Fruit fly (Drosophila melanogaster): Measurements from ENCODE around the gene CG12316.

DNA sequence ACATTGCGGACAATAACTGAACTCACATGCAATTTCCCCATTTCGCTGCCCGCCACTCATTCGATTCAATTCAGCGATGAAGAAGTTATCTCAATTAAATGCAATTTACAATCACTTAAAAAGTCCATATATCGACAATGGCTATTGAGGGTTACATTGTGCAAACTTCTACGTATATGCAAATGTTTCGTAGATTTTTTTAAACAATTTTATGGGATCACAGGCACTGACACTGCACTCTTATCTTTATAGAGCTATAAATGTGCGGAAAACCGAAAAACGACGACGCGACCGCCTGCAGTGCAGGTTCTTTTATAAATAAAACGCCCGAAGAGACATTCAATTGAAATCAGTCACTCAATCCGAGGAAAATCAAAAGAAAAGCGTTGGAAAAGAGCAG lies 48.4 kb downstream of the CG12316 start:
- TF ChIP-seq Ets98B (GFP tag; IDR thresholded peaks at IDR 0.05) (no peak), rn (GFP tag; IDR thresholded peaks at IDR 0.05) (no peak), CG13204 (GFP tag; optimal IDR thresholded peaks at IDR 0.05) (no peak), CG14655 (GFP tag; optimal IDR thresholded peaks at IDR 0.05) (no peak), CG8159 (tag; optimal IDR thresholded peaks at IDR 0.05) (no peak), CG10348 (GFP tag; IDR thresholded peaks at IDR 0.05) (no peak), EcR (GFP tag; optimal IDR thresholded peaks at IDR 0.05) (no peak), CG12605 (GFP tag; IDR thresholded peaks at IDR 0.05) (no peak), CG15710 (tag; optimal IDR thresholded peaks at IDR 0.05) (no peak), CG4496 (GFP tag; IDR thresholded peaks at IDR 0.05) (no peak), Pif1B (GFP tag; optimal IDR thresholded peaks at IDR 0.05) (no peak), fd96Ca (GFP tag; IDR thresholded peaks at IDR 0.05) (no peak)
